Worm (Caenorhabditis elegans): ENCODE results near the gene Y56A3A.33.

Gene Y56A3A.33

ce11 chrIII:12013718-12014117, 11.0 kb upstream of the Y56A3A.33 start:
- TF ChIP-seq unc-39 (tag; optimal IDR thresholded peaks at IDR 0.05) = no peak
- TF ChIP-seq hlh-1 (tag; optimal IDR thresholded peaks at IDR 0.05) = no peak

- no peak for TF ChIP-seq unc-120 (tag; optimal IDR thresholded peaks at IDR 0.05; ENCODE audit: poor library complexity, severe bottlenecking)
- TF ChIP-seq ceh-39 (tag; optimal IDR thresholded peaks at IDR 0.05) = no peak
- TF ChIP-seq hlh-1 (tag; optimal IDR thresholded peaks at IDR 0.05) = no peak
- no peak for TF ChIP-seq sptf-1 (tag; optimal IDR thresholded peaks at IDR 0.05)
- no peak for TF ChIP-seq tbx-8 (GFP tag; optimal IDR thresholded peaks at IDR 0.05)
- TF ChIP-seq lin-32 (GFP tag; optimal IDR thresholded peaks at IDR 0.05) = no peak
- no peak for TF ChIP-seq nhr-237 (tag; optimal IDR thresholded peaks at IDR 0.05)
- no peak for TF ChIP-seq elt-3 (tag; optimal IDR thresholded peaks at IDR 0.05)
- no peak for TF ChIP-seq ces-1 (GFP tag; optimal IDR thresholded peaks at IDR 0.05)
- TF ChIP-seq pha-4 (tag; optimal IDR thresholded peaks at IDR 0.05) = no peak
- no peak for TF ChIP-seq snpc-4 (tag; optimal IDR thresholded peaks at IDR 0.05)
- no peak for TF ChIP-seq mab-5 (tag; optimal IDR thresholded peaks at IDR 0.05)
Observed at ce11 chrIII:12013054-12013453, 10.3 kb upstream of the Y56A3A.33 start.

- TF ChIP-seq zip-8 (tag; optimal IDR thresholded peaks at IDR 0.05) (no peak), lin-13 (tag; optimal IDR thresholded peaks at IDR 0.05) (no peak), tbx-8 (GFP tag; optimal IDR thresholded peaks at IDR 0.05) (no peak), blmp-1 (tag; optimal IDR thresholded peaks at IDR 0.05) (no peak), unc-39 (tag; optimal IDR thresholded peaks at IDR 0.05) (no peak), lsy-2 (tag; optimal IDR thresholded peaks at IDR 0.05) (no peak), ceh-83 (GFP tag; optimal IDR thresholded peaks at IDR 0.05) (no peak), M03D4.4 (tag; optimal IDR thresholded peaks at IDR 0.05) (no peak), mab-5 (tag; optimal IDR thresholded peaks at IDR 0.05) (no peak), drap-1 (GFP tag; optimal IDR thresholded peaks at IDR 0.05) (no peak), nhr-76 (tag; optimal IDR thresholded peaks at IDR 0.05) (no peak), nhr-12 (tag; optimal IDR thresholded peaks at IDR 0.05) (no peak), flh-1 (GFP tag; optimal IDR thresholded peaks at IDR 0.05) (no peak), lin-32 (GFP tag; optimal IDR thresholded peaks at IDR 0.05) (no peak), nhr-2 (tag; optimal IDR thresholded peaks at IDR 0.05) (no peak), nhr-237 (tag; optimal IDR thresholded peaks at IDR 0.05) (no peak), pha-4 (tag; optimal IDR thresholded peaks at IDR 0.05) (no peak), mls-2 (tag; optimal IDR thresholded peaks at IDR 0.05) (no peak), elt-3 (tag; optimal IDR thresholded peaks at IDR 0.05) (no peak), ceh-39 (tag; optimal IDR thresholded peaks at IDR 0.05) (no peak)
Observed at ce11 chrIII:12009764-12010163, 7.0 kb upstream of the Y56A3A.33 start.

ce11 chrIII:12009321-12009720, 6.6 kb upstream of the Y56A3A.33 start:
- TF ChIP-seq sem-2 (GFP tag; optimal IDR thresholded peaks at IDR 0.05) = no peak
- TF ChIP-seq pha-4 (tag; optimal IDR thresholded peaks at IDR 0.05) = no peak
- TF ChIP-seq elt-3 (tag; optimal IDR thresholded peaks at IDR 0.05) = no peak
- no peak for TF ChIP-seq hlh-1 (tag; optimal IDR thresholded peaks at IDR 0.05)
- TF ChIP-seq nhr-28 (tag; optimal IDR thresholded peaks at IDR 0.05) = no peak
- no peak for TF ChIP-seq lsy-2 (tag; optimal IDR thresholded peaks at IDR 0.05)
- TF ChIP-seq sptf-1 (tag; optimal IDR thresholded peaks at IDR 0.05) = no peak
- TF ChIP-seq unc-39 (tag; optimal IDR thresholded peaks at IDR 0.05) = no peak
- no peak for TF ChIP-seq ceh-39 (tag; optimal IDR thresholded peaks at IDR 0.05)
- TF ChIP-seq cnd-1 (tag; optimal IDR thresholded peaks at IDR 0.05) = no peak
- no peak for TF ChIP-seq bed-3 (GFP tag; optimal IDR thresholded peaks at IDR 0.05)
- TF ChIP-seq mab-5 (tag; optimal IDR thresholded peaks at IDR 0.05) = no peak
- no peak for TF ChIP-seq nhr-237 (tag; optimal IDR thresholded peaks at IDR 0.05)
- no peak for TF ChIP-seq ces-1 (GFP tag; optimal IDR thresholded peaks at IDR 0.05)

DNA sequence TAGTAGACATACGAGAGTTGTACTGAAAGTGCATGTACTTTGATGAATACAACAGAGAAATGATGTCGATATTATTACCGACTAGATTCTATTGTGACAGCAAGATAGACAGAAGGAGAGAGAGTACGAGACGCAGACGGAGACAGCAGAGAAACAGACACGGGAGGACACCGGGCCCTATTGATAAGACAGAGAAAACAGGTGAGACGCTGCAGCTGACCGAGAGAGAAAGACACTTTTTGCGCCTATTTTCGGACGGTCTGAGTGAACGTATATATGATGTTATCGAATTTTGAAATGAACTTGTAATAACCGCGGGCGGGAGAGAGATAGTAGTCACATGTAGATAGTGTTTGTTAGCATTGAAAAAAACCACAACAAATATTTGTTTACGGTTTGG, 514 bp upstream of the Y56A3A.33 start:
- peak; percentile 73 for TF ChIP-seq elt-1 (tag; optimal IDR thresholded peaks at IDR 0.05; ENCODE audit: borderline replicate concordance, insufficient read depth)
- no peak for TF ChIP-seq blmp-1 (tag; optimal IDR thresholded peaks at IDR 0.05)
- TF ChIP-seq hlh-1 (tag; optimal IDR thresholded peaks at IDR 0.05) = peak; percentile 35
- TF ChIP-seq pha-4 (tag; optimal IDR thresholded peaks at IDR 0.05) = peak; percentile 15
- no peak for TF ChIP-seq ces-1 (GFP tag; optimal IDR thresholded peaks at IDR 0.05)
- TF ChIP-seq flh-1 (GFP tag; optimal IDR thresholded peaks at IDR 0.05) = no peak
- no peak for TF ChIP-seq ceh-83 (GFP tag; optimal IDR thresholded peaks at IDR 0.05)
- TF ChIP-seq cnd-1 (tag; optimal IDR thresholded peaks at IDR 0.05) = no peak
- TF ChIP-seq unc-120 (tag; optimal IDR thresholded peaks at IDR 0.05; ENCODE audit: poor library complexity, severe bottlenecking) = peak; percentile 8
- TF ChIP-seq ham-2 (GFP tag; optimal IDR thresholded peaks at IDR 0.05) = no peak
- TF ChIP-seq ceh-39 (tag; optimal IDR thresholded peaks at IDR 0.05) = no peak
- no peak for TF ChIP-seq snpc-4 (tag; optimal IDR thresholded peaks at IDR 0.05)
